Worm (Caenorhabditis elegans) whole organism, L1 larva: ENCODE results near the gene C05D2.8.

ENCODE experiments used
- C34B4.2 ChIP-seq: sonication (generic microtip); optimal IDR thresholded peaks from 2 replicates; lab custom pipeline; 2017; ENCODE audit warnings: mild to moderate bottlenecking, missing genetic modification characterization, missing compliant biosample characterization
- ama-1 ChIP-seq: fragments of 150-350 bp; optimal IDR thresholded peaks from 2 replicates; lab custom pipeline; 2014
- blmp-1 ChIP-seq: fragments of 150-350 bp; optimal IDR thresholded peaks from 2 replicates; lab custom pipeline; 2014; ENCODE audit warnings: missing biosample characterization, missing genetic modification characterization
- ceh-90 ChIP-seq: sonication (generic microtip); optimal IDR thresholded peaks from 2 replicates; lab custom pipeline; 2016; ENCODE audit warnings: missing genetic modification characterization, missing compliant biosample characterization
- ces-1 ChIP-seq: fragments of 150-350 bp; optimal IDR thresholded peaks from 2 replicates; lab custom pipeline; 2014; ENCODE audit warnings: missing biosample characterization, missing genetic modification reagents, missing genetic modification characterization
- efl-1 ChIP-seq, 4 experiments: fragments of 150-350 bp; optimal IDR thresholded peaks in 3 of 4; peaks in 1 of 4; 1 replicate in 1 of 4; 2 replicates in 3 of 4; lab custom pipeline; 2014; ENCODE audit warnings: missing biosample characterization in 2 of 4, missing genetic modification characterization in 2 of 4, missing genetic modification reagents in 2 of 4
- egl-27 ChIP-seq, 2 experiments: fragments of 150-350 bp in 1 of 2; sonication (generic microtip); optimal IDR thresholded peaks; 3 replicates each; lab custom pipeline; 2017 to 2018; ENCODE audit warnings: missing biosample characterization in 2 of 2, missing genetic modification characterization in 2 of 2, missing genetic modification reagents in 2 of 2
- elt-3 ChIP-seq, 6 experiments: fragments of 150-350 bp in 1 of 6; sonication (generic microtip); optimal IDR thresholded peaks; 2 replicates each; lab custom pipeline; 2017 to 2018; ENCODE audit warnings: missing biosample characterization in 6 of 6, missing genetic modification characterization in 6 of 6, inconsistent platforms in 1 of 6
- fkh-4 ChIP-seq: sonication (generic microtip); optimal IDR thresholded peaks from 2 replicates; lab custom pipeline; 2016; ENCODE audit warnings: missing compliant biosample characterization, missing genetic modification characterization, borderline replicate concordance
- fos-1 ChIP-seq: fragments of 150-350 bp; optimal IDR thresholded peaks from 2 replicates; lab custom pipeline; 2014; ENCODE audit warnings: missing biosample characterization, missing genetic modification characterization
- grh-1 ChIP-seq: fragments of 200-800 bp; sonication (Bioruptor generic); IDR thresholded peaks from 2 replicates; pipeline ENCODE4 v1.3.6; 2022; ENCODE audit warnings: missing genetic modification reagents, missing genetic modification characterization, missing compliant biosample characterization
- hlh-4 ChIP-seq: sonication (generic microtip); optimal IDR thresholded peaks from 2 replicates; lab custom pipeline; 2016; ENCODE audit warnings: mild to moderate bottlenecking, missing genetic modification characterization, missing compliant biosample characterization
- irx-1 ChIP-seq: sonication (generic microtip); optimal IDR thresholded peaks from 2 replicates; lab custom pipeline; 2016; ENCODE audit warnings: missing genetic modification characterization, missing compliant biosample characterization
- isw-1 ChIP-seq: fragments of 200-800 bp; sonication (Bioruptor generic); IDR thresholded peaks from 2 replicates; pipeline ENCODE4 v1.3.6; 2022; ENCODE audit warnings: missing genetic modification characterization, missing compliant biosample characterization
- lin-14 ChIP-seq: fragments of 200-800 bp; sonication (Bioruptor generic); optimal IDR thresholded peaks from 2 replicates; lab custom pipeline; 2018; ENCODE audit warnings: mild to moderate bottlenecking, missing genetic modification characterization, moderate library complexity, missing compliant biosample characterization
- lin-15B ChIP-seq: fragments of 150-350 bp; sonication (generic microtip); optimal IDR thresholded peaks from 3 replicates; lab custom pipeline; 2014; ENCODE audit warnings: missing biosample characterization, missing genetic modification characterization
- lin-35 ChIP-seq, 2 experiments: fragments of 150-350 bp; optimal IDR thresholded peaks; 2 replicates each; lab custom pipeline; 2014; ENCODE audit warnings: missing biosample characterization in 2 of 2, missing genetic modification characterization in 2 of 2, missing genetic modification reagents in 2 of 2
- lin-39 ChIP-seq: fragments of 150-350 bp; optimal IDR thresholded peaks from 2 replicates; lab custom pipeline; 2014; ENCODE audit warnings: missing biosample characterization, missing genetic modification reagents, missing genetic modification characterization
- lsy-2 ChIP-seq, 2 experiments: fragments of 150-350 bp; optimal IDR thresholded peaks; 2 replicates each; lab custom pipeline; 2014; ENCODE audit warnings: missing biosample characterization in 2 of 2, missing genetic modification characterization in 2 of 2
- mdl-1 ChIP-seq, 2 experiments: fragments of 150-350 bp; optimal IDR thresholded peaks; 2 replicates each; lab custom pipeline; 2014 to 2017; ENCODE audit warnings: missing biosample characterization in 2 of 2, missing genetic modification characterization in 2 of 2, inconsistent platforms in 1 of 2
- mep-1 ChIP-seq: fragments of 150-350 bp; optimal IDR thresholded peaks from 2 replicates; lab custom pipeline; 2014; ENCODE audit warnings: missing biosample characterization, missing genetic modification characterization
- nhr-20 ChIP-seq: sonication (generic microtip); optimal IDR thresholded peaks from 2 replicates; lab custom pipeline; 2016; ENCODE audit warnings: mild to moderate bottlenecking, missing genetic modification characterization, missing compliant biosample characterization
- nhr-28 ChIP-seq: fragments of 150-350 bp; optimal IDR thresholded peaks from 2 replicates; lab custom pipeline; 2014; ENCODE audit warnings: missing biosample characterization, missing genetic modification characterization
- nhr-71 ChIP-seq: sonication (generic microtip); optimal IDR thresholded peaks from 2 replicates; lab custom pipeline; 2016; ENCODE audit warnings: mild to moderate bottlenecking, missing genetic modification characterization, moderate library complexity, missing compliant biosample characterization
- nhr-84 ChIP-seq: sonication (generic microtip); optimal IDR thresholded peaks from 2 replicates; lab custom pipeline; 2017; ENCODE audit warnings: missing biosample characterization, missing genetic modification characterization
- nhr-85 ChIP-seq: sonication (generic microtip); peaks from one replicate; lab custom pipeline; 2016; ENCODE audit warnings: missing genetic modification characterization, inconsistent platforms, missing compliant biosample characterization
- nhr-90 ChIP-seq: sonication (generic microtip); optimal IDR thresholded peaks from 2 replicates; lab custom pipeline; 2016; ENCODE audit warnings: mild to moderate bottlenecking, missing genetic modification characterization, missing compliant biosample characterization; ENCODE audit not compliant: poor library complexity
- pax-3 ChIP-seq: fragments of 200-800 bp; sonication (Bioruptor generic); optimal IDR thresholded peaks from 2 replicates; lab custom pipeline; 2018; ENCODE audit warnings: mild to moderate bottlenecking, missing genetic modification characterization, moderate library complexity, missing compliant biosample characterization
- pqm-1 ChIP-seq: sonication (generic microtip); optimal IDR thresholded peaks from 3 replicates; lab custom pipeline; 2017; ENCODE audit warnings: missing biosample characterization, missing genetic modification characterization
- rnt-1 ChIP-seq: sonication (generic microtip); optimal IDR thresholded peaks from 2 replicates; lab custom pipeline; 2016; ENCODE audit warnings: mild to moderate bottlenecking, missing genetic modification characterization, moderate library complexity, missing compliant biosample characterization
- snu-23 ChIP-seq: sonication (generic microtip); optimal IDR thresholded peaks from 2 replicates; lab custom pipeline; 2016; ENCODE audit warnings: missing genetic modification characterization, missing compliant biosample characterization
- sup-37 ChIP-seq: fragments of 200-800 bp; sonication (Bioruptor generic); optimal IDR thresholded peaks from 2 replicates; lab custom pipeline; 2018; ENCODE audit warnings: mild to moderate bottlenecking, missing genetic modification characterization, missing compliant biosample characterization
- swsn-7 ChIP-seq: sonication (generic microtip); optimal IDR thresholded peaks from 2 replicates; lab custom pipeline; 2016; ENCODE audit warnings: missing genetic modification characterization, missing compliant biosample characterization
- tbx-2 ChIP-seq: sonication (generic microtip); optimal IDR thresholded peaks from 2 replicates; lab custom pipeline; 2016; ENCODE audit warnings: missing genetic modification characterization, missing compliant biosample characterization
- vab-15 ChIP-seq: sonication (generic microtip); optimal IDR thresholded peaks from 2 replicates; lab custom pipeline; 2017; ENCODE audit warnings: missing genotype, mild to moderate bottlenecking, missing genetic modification characterization, missing compliant biosample characterization
- xbp-1 ChIP-seq: sonication (generic microtip); optimal IDR thresholded peaks from 2 replicates; lab custom pipeline; 2016; ENCODE audit warnings: missing genetic modification characterization, missing compliant biosample characterization
- zag-1 ChIP-seq: fragments of 150-350 bp; optimal IDR thresholded peaks from 2 replicates; lab custom pipeline; 2014; ENCODE audit warnings: missing biosample characterization, missing genetic modification characterization
- ztf-4 ChIP-seq: fragments of 150-350 bp; optimal IDR thresholded peaks from 2 replicates; lab custom pipeline; 2014; ENCODE audit warnings: missing biosample characterization, missing genetic modification characterization

Gene C05D2.8

ce11 chrIII:5601999-5602398, 8.1 kb downstream of the C05D2.8 start (continued):
- TF ChIP-seq vab-15 (tag; lab: Kevin White, UChicago) (no peak), xbp-1 (tag; lab: Kevin White, UChicago) (peak; percentile 57), mdl-1 (tag; optimal IDR thresholded peaks at IDR 0.05; lab: Kevin White, UChicago) (peak in 1 of 2 experiments; percentile 76), lin-15B (tag; lab: Kevin White, UChicago) (peak; percentile 34)

- TF ChIP-seq lsy-2 (tag; optimal IDR thresholded peaks at IDR 0.05; lab: Kevin White, UChicago) = no peak
- TF ChIP-seq hlh-4 (tag; lab: Kevin White, UChicago) = no peak
- TF ChIP-seq grh-1 (GFP tag; lab: Robert Waterston, UW) = no peak
- TF ChIP-seq ces-1 (GFP tag; lab: Kevin White, UChicago) = no peak
- no peak for TF ChIP-seq nhr-28 (tag; lab: Kevin White, UChicago)
- TF ChIP-seq efl-1 (optimal IDR thresholded peaks at IDR 0.05; lab: Kevin White, UChicago) = no peak
- TF ChIP-seq efl-1 (GFP tag; optimal IDR thresholded peaks at IDR 0.05 in 1 of 2; lab: Kevin White, UChicago) = no peak
- no peak for TF ChIP-seq fkh-4
- no peak for TF ChIP-seq mep-1
- no peak for TF ChIP-seq irx-1 (tag; lab: Kevin White, UChicago)
- no peak for TF ChIP-seq swsn-7 (tag; lab: Kevin White, UChicago)
- TF ChIP-seq ceh-90 = no peak
- TF ChIP-seq fos-1 = no peak
These were observed 10.2 kb downstream of the C05D2.8 start, which contains the start of gene wdr-37 for ce11 chrIII:5599958-5600357. Gene wdr-37, minus strand, starts transcription at chrIII:5600058.

- TF ChIP-seq efl-1 (optimal IDR thresholded peaks at IDR 0.05; lab: Kevin White, UChicago) = no peak
- TF ChIP-seq efl-1 (GFP tag; optimal IDR thresholded peaks at IDR 0.05 in 1 of 2; lab: Kevin White, UChicago) = peak in 1 of 2 experiments; percentile 72
- TF ChIP-seq vab-15 (tag; lab: Kevin White, UChicago) = no peak
- TF ChIP-seq lin-15B (tag; lab: Kevin White, UChicago) = no peak
- TF ChIP-seq, all 84 proteins: peak for 1
These were observed 14.7 kb downstream of the C05D2.8 start, which contains the start of gene ced-6 for ce11 chrIII:5595445-5595844. Gene ced-6, plus strand, starts transcription at chrIII:5595771.

- TF ChIP-seq lin-35 (GFP tag; optimal IDR thresholded peaks at IDR 0.05; lab: Kevin White, UChicago) (peak in 1 of 2 experiments; percentile 25), lsy-2 (tag; optimal IDR thresholded peaks at IDR 0.05; lab: Kevin White, UChicago) (no peak), mep-1 (peak; percentile 53), egl-27 (tag; optimal IDR thresholded peaks at IDR 0.05; lab: Kevin White, UChicago) (no peak), pqm-1 (tag; lab: Kevin White, UChicago) (no peak), isw-1 (GFP tag; lab: Robert Waterston, UW) (no peak), sup-37 (GFP tag; lab: Kevin White, UChicago) (no peak), pax-3 (no peak), tbx-2 (tag; lab: Kevin White, UChicago) (no peak), vab-15 (tag; lab: Kevin White, UChicago) (no peak), lin-14 (GFP tag; lab: Kevin White, UChicago) (peak; percentile 59), snu-23 (GFP tag; lab: Kevin White, UChicago) (peak; percentile 50), ces-1 (GFP tag; lab: Kevin White, UChicago) (no peak), elt-3 (tag; optimal IDR thresholded peaks at IDR 0.05; lab: Kevin White, UChicago) (peak in 2 of 6 experiments; percentile 3 to 44), ceh-90 (no peak), rnt-1 (tag; lab: Kevin White, UChicago) (peak; percentile 12), nhr-28 (tag; lab: Kevin White, UChicago) (no peak), nhr-90 (tag; lab: Kevin White, UChicago) (peak; percentile 23), ztf-4 (tag; lab: Kevin White, UChicago) (no peak), lin-39 (tag; lab: Kevin White, UChicago) (no peak), nhr-85 (tag; lab: Kevin White, UChicago) (peak; percentile 71), C34B4.2 (tag; lab: Kevin White, UChicago) (no peak), nhr-84 (tag; lab: Kevin White, UChicago) (no peak), ama-1 (lab: Kevin White, UChicago) (no peak), nhr-20 (tag; lab: Kevin White, UChicago) (peak; percentile 36), nhr-71 (tag; lab: Kevin White, UChicago) (peak; percentile 6), blmp-1 (tag; lab: Kevin White, UChicago) (peak; percentile 52), zag-1 (no peak)
These were observed 15.8 kb downstream of the C05D2.8 start for ce11 chrIII:5594350-5594749.
